Worm (Caenorhabditis elegans) whole organism, late embryonic: Measurements from ENCODE around the gene K10C2.12.
A peak's percentile ranks its signal among the peaks of the same experiment; 100 is the strongest.

Experiments used
- C08G9.2 ChIP-seq: sonication (generic microtip); optimal IDR thresholded peaks from 2 replicates; lab custom pipeline; 2016; ENCODE audit warnings: mild to moderate bottlenecking, missing genetic modification characterization, moderate library complexity, missing compliant biosample characterization
- T23F11.4 ChIP-seq: fragments of 200-800 bp; sonication (Bioruptor generic); optimal IDR thresholded peaks from 2 replicates; lab custom pipeline; 2018; ENCODE audit warnings: mild to moderate bottlenecking, missing genetic modification characterization, missing compliant biosample characterization
- ahr-1 ChIP-seq: sonication (generic microtip); optimal IDR thresholded peaks from 2 replicates; lab custom pipeline; 2016; ENCODE audit warnings: missing genetic modification characterization, missing compliant biosample characterization
- ama-1 ChIP-seq: fragments of 150-350 bp; optimal IDR thresholded peaks from 2 replicates; lab custom pipeline; 2014
- ceh-14 ChIP-seq: sonication (generic microtip); optimal IDR thresholded peaks from 2 replicates; lab custom pipeline; 2016; ENCODE audit warnings: missing genotype, missing genetic modification characterization, missing compliant biosample characterization
- ceh-18 ChIP-seq: sonication (generic microtip); optimal IDR thresholded peaks from 2 replicates; lab custom pipeline; 2016; ENCODE audit warnings: missing genetic modification characterization, missing compliant biosample characterization
- ceh-2 ChIP-seq: sonication (generic microtip); optimal IDR thresholded peaks from 2 replicates; lab custom pipeline; 2016; ENCODE audit warnings: missing genotype, missing genetic modification characterization, missing compliant biosample characterization
- ceh-24 ChIP-seq: sonication (generic microtip); optimal IDR thresholded peaks from 2 replicates; lab custom pipeline; 2016; ENCODE audit warnings: mild to moderate bottlenecking, missing genetic modification characterization, missing compliant biosample characterization
- ceh-30 ChIP-seq: fragments of 150-350 bp; optimal IDR thresholded peaks from 2 replicates; lab custom pipeline; 2014; ENCODE audit warnings: missing biosample characterization, missing genetic modification characterization
- ceh-31 ChIP-seq: sonication (generic microtip); optimal IDR thresholded peaks from 2 replicates; lab custom pipeline; 2016; ENCODE audit warnings: missing genetic modification characterization, missing compliant biosample characterization
- ceh-34 ChIP-seq: sonication (generic microtip); optimal IDR thresholded peaks from 2 replicates; lab custom pipeline; 2016; ENCODE audit warnings: mild to moderate bottlenecking, missing genetic modification characterization, missing compliant biosample characterization
- ceh-45 ChIP-seq: fragments of 200-800 bp; sonication (Bioruptor generic); IDR thresholded peaks from 2 replicates; pipeline ENCODE4 v1.3.6; 2022; ENCODE audit warnings: missing genetic modification reagents, missing genetic modification characterization, missing compliant biosample characterization
- ceh-48 ChIP-seq: sonication (generic microtip); optimal IDR thresholded peaks from 2 replicates; lab custom pipeline; 2016; ENCODE audit warnings: missing genetic modification characterization, inconsistent platforms, missing compliant biosample characterization
- dmd-4 ChIP-seq: sonication (generic microtip); optimal IDR thresholded peaks from 2 replicates; lab custom pipeline; 2016; ENCODE audit warnings: borderline replicate concordance, missing genetic modification characterization, missing compliant biosample characterization
- dve-1 ChIP-seq: sonication (generic microtip); optimal IDR thresholded peaks from 2 replicates; lab custom pipeline; 2017; ENCODE audit warnings: antibody characterized with exemption, mild to moderate bottlenecking, missing genetic modification characterization, missing compliant biosample characterization
- elt-2 ChIP-seq: sonication (generic microtip); optimal IDR thresholded peaks from 2 replicates; lab custom pipeline; 2016; ENCODE audit warnings: missing genetic modification reagents, missing genetic modification characterization, missing compliant biosample characterization
- elt-4 ChIP-seq: sonication (generic microtip); optimal IDR thresholded peaks from 2 replicates; lab custom pipeline; 2016; ENCODE audit warnings: missing genetic modification characterization, missing compliant biosample characterization
- eyg-1 ChIP-seq: sonication (generic microtip); optimal IDR thresholded peaks from 2 replicates; lab custom pipeline; 2016; ENCODE audit warnings: missing genotype, missing genetic modification characterization, missing compliant biosample characterization
- fax-1 ChIP-seq: sonication (generic microtip); optimal IDR thresholded peaks from 2 replicates; lab custom pipeline; 2016; ENCODE audit warnings: missing genotype, missing genetic modification characterization, missing compliant biosample characterization
- fkh-10 ChIP-seq: fragments of 150-350 bp; optimal IDR thresholded peaks from 2 replicates; lab custom pipeline; 2014; ENCODE audit warnings: missing biosample characterization, missing genetic modification reagents, missing genetic modification characterization
- fkh-6 ChIP-seq: sonication (generic microtip); optimal IDR thresholded peaks from 2 replicates; lab custom pipeline; 2016; ENCODE audit warnings: missing genetic modification characterization, missing compliant biosample characterization
- hlh-13 ChIP-seq: fragments of 200-800 bp; sonication (Bioruptor generic); optimal IDR thresholded peaks from 2 replicates; lab custom pipeline; 2018; ENCODE audit warnings: mild to moderate bottlenecking, missing genetic modification characterization, missing compliant biosample characterization
- hlh-15 ChIP-seq: sonication (generic microtip); optimal IDR thresholded peaks from 2 replicates; lab custom pipeline; 2016; ENCODE audit warnings: missing genetic modification characterization, missing compliant biosample characterization
- hlh-30 ChIP-seq: sonication (generic microtip); optimal IDR thresholded peaks from 2 replicates; lab custom pipeline; 2017; ENCODE audit warnings: antibody characterized with exemption, missing genetic modification characterization, missing compliant biosample characterization; ENCODE audit not compliant: insufficient read depth
- hlh-8 ChIP-seq: sonication (generic microtip); optimal IDR thresholded peaks from 2 replicates; lab custom pipeline; 2016; ENCODE audit warnings: missing genotype, missing genetic modification characterization, missing compliant biosample characterization
- lim-6 ChIP-seq: sonication (generic microtip); optimal IDR thresholded peaks from 2 replicates; lab custom pipeline; 2016; ENCODE audit warnings: missing genetic modification characterization, missing compliant biosample characterization
- madf-2 ChIP-seq: sonication (generic microtip); optimal IDR thresholded peaks from 2 replicates; lab custom pipeline; 2017; ENCODE audit warnings: missing genetic modification characterization, missing compliant biosample characterization
- mec-3 ChIP-seq: sonication (generic microtip); optimal IDR thresholded peaks from 2 replicates; lab custom pipeline; 2016; ENCODE audit warnings: borderline replicate concordance, missing genetic modification characterization, missing compliant biosample characterization
- pag-3 ChIP-seq: sonication (generic microtip); optimal IDR thresholded peaks from 2 replicates; lab custom pipeline; 2016; ENCODE audit warnings: missing compliant biosample characterization, missing genetic modification characterization, borderline replicate concordance
- pat-9 ChIP-seq: fragments of 200-800 bp; sonication (Bioruptor generic); optimal IDR thresholded peaks from 2 replicates; lab custom pipeline; 2018; ENCODE audit warnings: mild to moderate bottlenecking, missing genetic modification characterization, moderate library complexity, missing compliant biosample characterization
- pha-2 ChIP-seq: sonication (generic microtip); optimal IDR thresholded peaks from 2 replicates; lab custom pipeline; 2017; ENCODE audit warnings: mild to moderate bottlenecking, missing genetic modification characterization, missing compliant biosample characterization
- ref-2 ChIP-seq: sonication (generic microtip); optimal IDR thresholded peaks from 2 replicates; lab custom pipeline; 2016; ENCODE audit warnings: missing genetic modification characterization, missing compliant biosample characterization
- sdc-2 ChIP-seq: sonication (generic microtip); optimal IDR thresholded peaks from 2 replicates; lab custom pipeline; 2016; ENCODE audit warnings: missing genotype, missing genetic modification characterization, missing compliant biosample characterization
- syd-9 ChIP-seq: sonication (generic microtip); optimal IDR thresholded peaks from 2 replicates; lab custom pipeline; 2016; ENCODE audit warnings: mild to moderate bottlenecking, missing genetic modification characterization, moderate library complexity, missing compliant biosample characterization
- tbx-2 ChIP-seq: sonication (generic microtip); optimal IDR thresholded peaks from 2 replicates; lab custom pipeline; 2016; ENCODE audit warnings: missing genetic modification characterization, missing compliant biosample characterization
- ttx-3 ChIP-seq: sonication (generic microtip); optimal IDR thresholded peaks from 2 replicates; lab custom pipeline; 2016; ENCODE audit warnings: missing genetic modification reagents, missing genetic modification characterization, missing compliant biosample characterization
- unc-3 ChIP-seq, 2 experiments: fragments of 200-800 bp in 1 of 2; sonication (Bioruptor generic) in 1 of 2; sonication (generic microtip) in 1 of 2; conservative IDR thresholded peaks in 1 of 2; optimal IDR thresholded peaks in 1 of 2; 2 replicates each; pipeline versions ENCODE4 v1.3.6 to Lab custom; 2016 to 2022; ENCODE audit warnings: missing compliant biosample characterization in 2 of 2, missing genetic modification characterization in 2 of 2, missing genetic modification reagents in 1 of 2
- unc-42 ChIP-seq: sonication (generic microtip); optimal IDR thresholded peaks from 2 replicates; lab custom pipeline; 2016; ENCODE audit warnings: missing genotype, missing genetic modification characterization, missing compliant biosample characterization
- unc-55 ChIP-seq: sonication (generic microtip); optimal IDR thresholded peaks from 2 replicates; lab custom pipeline; 2017; ENCODE audit warnings: missing biosample characterization, missing genetic modification reagents, missing genetic modification characterization
- unc-86 ChIP-seq: sonication (generic microtip); optimal IDR thresholded peaks from 2 replicates; lab custom pipeline; 2016; ENCODE audit warnings: missing genetic modification characterization, missing compliant biosample characterization
- zip-5 ChIP-seq: sonication (generic microtip); optimal IDR thresholded peaks from 2 replicates; lab custom pipeline; 2016; ENCODE audit warnings: missing genetic modification characterization, missing compliant biosample characterization

The K10C2.12 gene

ce11 chrX:6378363-6378762 lies 42.2 kb downstream of the K10C2.12 start (continued):
- TF ChIP-seq C08G9.2 (tag; lab: Kevin White, UChicago) (peak; percentile 40), pat-9 (peak; percentile 11), syd-9 (tag; lab: Kevin White, UChicago) (peak; percentile 60), mec-3 (no peak), tbx-2 (peak; percentile 77), madf-2 (tag; lab: Kevin White, UChicago) (no peak), ceh-18 (tag; lab: Kevin White, UChicago) (peak; percentile 31), hlh-15 (tag; lab: Kevin White, UChicago) (no peak), ceh-45 (GFP tag; lab: Robert Waterston, UW) (no peak), fkh-6 (no peak), ceh-48 (peak; percentile 30), unc-42 (peak; percentile 62), unc-55 (peak; percentile 32), ttx-3 (tag; lab: Kevin White, UChicago) (no peak), dve-1 (no peak)

- TF ChIP-seq elt-2 (tag; lab: Kevin White, UChicago) (peak; percentile 58), hlh-13 (GFP tag; lab: Kevin White, UChicago) (no peak)
These were observed 42.8 kb downstream of the K10C2.12 start, which contains the start of gene lmp-1 for ce11 chrX:6377634-6378288. lmp-1 (minus strand) TSS chrX:6377684.

ce11 chrX:6374451-6374850 lies 46.1 kb downstream of the K10C2.12 start, which contains the start of gene C03B1.1:
C03B1.1 (plus strand) TSS chrX:6374751.
- TF ChIP-seq ceh-31 (no peak), dmd-4 (tag; lab: Kevin White, UChicago) (no peak), mec-3 (no peak), elt-4 (tag; lab: Kevin White, UChicago) (no peak), pha-2 (tag; lab: Kevin White, UChicago) (no peak), ceh-2 (tag; lab: Kevin White, UChicago) (no peak), eyg-1 (tag; lab: Kevin White, UChicago) (no peak)

ce11 chrX:6373348-6373747 lies 47.2 kb downstream of the K10C2.12 start, which contains the start of gene C03B1.17:
C03B1.17 (plus strand) TSS chrX:6373648.
- no peak for TF ChIP-seq ceh-48
- no peak for TF ChIP-seq pat-9
- TF ChIP-seq sdc-2 (tag; lab: Kevin White, UChicago), result no peak
- TF ChIP-seq ceh-24 (tag; lab: Kevin White, UChicago), result no peak
- TF ChIP-seq hlh-30, result no peak
- no peak for TF ChIP-seq hlh-8
- TF ChIP-seq fax-1 (tag; lab: Kevin White, UChicago), result no peak
- no peak for TF ChIP-seq T23F11.4 (GFP tag; lab: Kevin White, UChicago)
- TF ChIP-seq ceh-14 (tag; lab: Kevin White, UChicago), result no peak

ce11 chrX:6371192-6372116 lies 49.1 kb downstream of the K10C2.12 start:
- TF ChIP-seq zip-5 (peak; percentile 49), ceh-2 (tag; lab: Kevin White, UChicago) (peak; percentile 38), syd-9 (tag; lab: Kevin White, UChicago) (peak; percentile 9), pag-3 (tag; lab: Kevin White, UChicago) (no peak), unc-86 (tag; lab: Kevin White, UChicago) (peak; percentile 62), elt-2 (tag; lab: Kevin White, UChicago) (peak; percentile 84), fkh-10 (GFP tag; lab: Kevin White, UChicago) (no peak), ceh-30 (tag; lab: Kevin White, UChicago) (peak; percentile 11), ahr-1 (tag; lab: Kevin White, UChicago) (no peak), ama-1 (lab: Kevin White, UChicago) (no peak), ceh-24 (tag; lab: Kevin White, UChicago) (peak; percentile 51), ceh-18 (tag; lab: Kevin White, UChicago) (peak; percentile 5), dmd-4 (tag; lab: Kevin White, UChicago) (peak; percentile 50), tbx-2 (peak; percentile 49), ref-2 (peak; percentile 48), mec-3 (no peak), lim-6 (tag; lab: Kevin White, UChicago) (no peak), unc-3 (GFP tag; conservative IDR thresholded peaks at IDR 0.05; lab: Robert Waterston, UW) (peak; percentile 77), unc-3 (tag; optimal IDR thresholded peaks at IDR 0.05; lab: Kevin White, UChicago) (no peak), ceh-34 (no peak), ceh-45 (GFP tag; lab: Robert Waterston, UW) (peak; percentile 64; the same call in 1 of the 2 replicates)
